Worm (Caenorhabditis elegans) whole organism, midembryonic: ENCODE data around the gene F31F6.3.

Source experiments
- T22C8.4 ChIP-seq: fragments of 200-800 bp; sonication (Bioruptor generic); IDR thresholded peaks from 2 replicates; pipeline ENCODE4 v1.3.6; 2022; ENCODE audit warnings: missing genetic modification characterization, missing compliant biosample characterization
- cog-1 ChIP-seq: sonication (generic microtip); optimal IDR thresholded peaks from 2 replicates; lab custom pipeline; 2016; ENCODE audit warnings: missing genetic modification characterization, missing compliant biosample characterization
- flt-1 ChIP-seq: fragments of 200-800 bp; sonication (Bioruptor generic); IDR thresholded peaks from 2 replicates; pipeline ENCODE4 v1.3.6; 2022; ENCODE audit warnings: missing genetic modification characterization, missing compliant biosample characterization
- klf-2 ChIP-seq: fragments of 200-800 bp; sonication (Bioruptor generic); conservative IDR thresholded peaks from 2 replicates; pipeline ENCODE4 v1.3.6; 2022; ENCODE audit warnings: missing genetic modification reagents, missing genetic modification characterization, missing compliant biosample characterization
- tab-1 ChIP-seq: fragments of 200-800 bp; sonication (Bioruptor generic); IDR thresholded peaks from 2 replicates; pipeline ENCODE4 v1.3.6; 2022; ENCODE audit warnings: missing genetic modification characterization, missing compliant biosample characterization
- ztf-29 ChIP-seq: fragments of 200-800 bp; sonication (Bioruptor generic); IDR thresholded peaks from 2 replicates; pipeline ENCODE4 v1.3.6; 2022; ENCODE audit warnings: missing genetic modification reagents, missing genetic modification characterization, missing compliant biosample characterization

- TF ChIP-seq flt-1 (GFP tag; lab: Robert Waterston, UW) (no peak), ztf-29 (GFP tag; lab: Robert Waterston, UW) (no peak), cog-1 (tag; lab: Kevin White, UChicago) (no peak), klf-2 (GFP tag; lab: Robert Waterston, UW) (no peak), T22C8.4 (no peak), tab-1 (GFP tag; lab: Robert Waterston, UW) (no peak)
Measured at ce11 chrX:14851904-14852303, 20.8 kb downstream of the F31F6.3 start.
